Fruit fly (Drosophila melanogaster): ENCODE results near the gene CG12104.

CG12104 gene

DNA sequence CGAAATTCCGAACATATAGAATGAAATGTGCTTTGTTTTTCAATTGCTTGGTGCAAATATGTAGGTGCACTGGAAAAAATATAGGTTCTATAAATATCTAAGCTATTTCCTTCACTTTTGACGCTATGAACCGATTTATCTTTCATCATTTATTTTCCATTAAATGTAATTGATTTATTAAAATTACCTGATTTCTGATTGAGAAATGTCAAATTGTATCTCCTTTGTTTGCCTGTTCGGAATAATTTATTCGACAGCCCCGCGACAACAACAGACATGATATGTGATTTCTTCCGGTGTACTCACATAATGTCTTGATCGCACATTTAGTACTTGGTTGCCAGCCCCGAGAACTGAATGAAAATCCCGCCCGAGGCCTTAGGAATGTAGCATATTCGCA lies 7.1 kb upstream of the CG12104 start (continued):
- TF ChIP-seq CG15514 (GFP tag; optimal IDR thresholded peaks at IDR 0.05) (peak; percentile 17), Dref (GFP tag; IDR thresholded peaks at IDR 0.05) (no peak), HLH54F (GFP tag; optimal IDR thresholded peaks at IDR 0.05) (peak; percentile 22), toy (GFP tag; IDR thresholded peaks at IDR 0.05) (no peak), CG10366 (GFP tag; IDR thresholded peaks at IDR 0.05) (peak; percentile 19; the same call in 1 of the 2 replicates), CG30020 (tag; optimal IDR thresholded peaks at IDR 0.05) (no peak), CG13287 (GFP tag; IDR thresholded peaks at IDR 0.05; ENCODE audit: partially characterized antibody) (no peak), Atf6 (GFP tag; IDR thresholded peaks at IDR 0.05) (peak; percentile 70), CG7372 (GFP tag; IDR thresholded peaks at IDR 0.05) (peak; percentile 48; the same call in 1 of the 2 replicates), CG34376 (GFP tag; optimal IDR thresholded peaks at IDR 0.05) (no peak), klu (GFP tag; IDR thresholded peaks at IDR 0.05) (peak; percentile 54), Dll (GFP tag; IDR thresholded peaks at IDR 0.05; ENCODE audit: partially characterized antibody) (no peak), stwl (tag; optimal IDR thresholded peaks at IDR 0.05) (no peak), pita (GFP tag; optimal IDR thresholded peaks at IDR 0.05) (no peak), wor (GFP tag; IDR thresholded peaks at IDR 0.05) (peak; percentile 26; the same call in 1 of the 2 replicates), CG12391 (tag; optimal IDR thresholded peaks at IDR 0.05) (peak; percentile 34), gfzf (GFP tag; optimal IDR thresholded peaks at IDR 0.05) (no peak), Hr39 (optimal IDR thresholded peaks at IDR 0.05) (no peak), CG11085 (GFP tag; IDR thresholded peaks at IDR 0.05) (0 out of 2 replicates have a peak, but pooled peaks have one; percentile 38), CG8359 (GFP tag; optimal IDR thresholded peaks at IDR 0.05; ENCODE audit: borderline replicate concordance) (no peak), CG15269 (tag; optimal IDR thresholded peaks at IDR 0.05) (peak; percentile 53), phol (tag; optimal IDR thresholded peaks at IDR 0.05) (peak; percentile 34), Rfx (GFP tag; IDR thresholded peaks at IDR 0.05) (peak; percentile 80), CG9817 (tag; optimal IDR thresholded peaks at IDR 0.05) (no peak), Dip3 (GFP tag; optimal IDR thresholded peaks at IDR 0.05) (peak; percentile 46), Ptx1 (GFP tag; IDR thresholded peaks at IDR 0.05) (peak; percentile 57), CG14014 (GFP tag; IDR thresholded peaks at IDR 0.05) (peak; percentile 54), gce (GFP tag; IDR thresholded peaks at IDR 0.05) (no peak), sna (GFP tag; IDR thresholded peaks at IDR 0.05; ENCODE audit: partially characterized antibody) (no peak), CG18619 (GFP tag; optimal IDR thresholded peaks at IDR 0.05) (peak; percentile 26), Taf1 (GFP tag; IDR thresholded peaks at IDR 0.05) (0 out of 2 replicates have a peak, but pooled peaks have one; percentile 10), tna (GFP tag; IDR thresholded peaks at IDR 0.05; ENCODE audit: partially characterized antibody) (no peak), CG9797 (GFP tag; optimal IDR thresholded peaks at IDR 0.05) (no peak), CG8924 (tag; optimal IDR thresholded peaks at IDR 0.05) (peak; percentile 32), B-H2 (GFP tag; optimal IDR thresholded peaks at IDR 0.05) (no peak), CG31365 (tag; optimal IDR thresholded peaks at IDR 0.05) (no peak), CG13624 (GFP tag; optimal IDR thresholded peaks at IDR 0.05) (peak; percentile 29), CG8290 (GFP tag; optimal IDR thresholded peaks at IDR 0.05) (no peak), CG8290 (tag; optimal IDR thresholded peaks at IDR 0.05) (peak in 1 of 2 experiments; percentile 25), Pdp1 (GFP tag; optimal IDR thresholded peaks at IDR 0.05) (peak in 1 of 2 experiments; percentile 46), Lpt (GFP tag; optimal IDR thresholded peaks at IDR 0.05) (no peak), CG33557 (GFP tag; optimal IDR thresholded peaks at IDR 0.05) (no peak), zen (tag; optimal IDR thresholded peaks at IDR 0.05) (no peak), CG3281 (GFP tag; optimal IDR thresholded peaks at IDR 0.05) (peak; percentile 62), ind (GFP tag; optimal IDR thresholded peaks at IDR 0.05) (peak; percentile 48), CG7357 (GFP tag; IDR thresholded peaks at IDR 0.05) (0 out of 3 replicates have a peak, but pooled peaks have one; percentile 30), vnd (GFP tag; IDR thresholded peaks at IDR 0.05; ENCODE audit: partially characterized antibody) (no peak), CG12155 (GFP tag; optimal IDR thresholded peaks at IDR 0.05) (peak; percentile 40), fd96Cb (tag; optimal IDR thresholded peaks at IDR 0.05) (peak; percentile 15), H2.0 (GFP tag; IDR thresholded peaks at IDR 0.05) (peak; percentile 37; the same call in 1 of the 2 replicates), NfI (GFP tag; optimal IDR thresholded peaks at IDR 0.05) (peak; percentile 21)
